Fruit fly (Drosophila melanogaster): ENCODE results near the gene Zip99C.

The Zip99C gene

dm6 chr3R:29894393-29894792, 25.7 kb upstream of the Zip99C start (continued):
- TF ChIP-seq z (GFP tag; IDR thresholded peaks at IDR 0.05) (no peak), CG3281 (GFP tag; optimal IDR thresholded peaks at IDR 0.05) (peak; percentile 77), sim (GFP tag; IDR thresholded peaks at IDR 0.05) (no peak), cato (GFP tag; optimal IDR thresholded peaks at IDR 0.05; ENCODE audit: borderline replicate concordance) (no peak), Hr3 (GFP tag; optimal IDR thresholded peaks at IDR 0.05) (peak; percentile 29), Rx (GFP tag; IDR thresholded peaks at IDR 0.05) (no peak), mam (GFP tag; optimal IDR thresholded peaks at IDR 0.05) (peak; percentile 51), her (GFP tag; optimal IDR thresholded peaks at IDR 0.05) (peak; percentile 45), NK7.1 (GFP tag; optimal IDR thresholded peaks at IDR 0.05) (peak; percentile 19), CG15601 (tag; optimal IDR thresholded peaks at IDR 0.05) (no peak), CG8290 (GFP tag; optimal IDR thresholded peaks at IDR 0.05) (no peak), CG8290 (tag; optimal IDR thresholded peaks at IDR 0.05) (peak in 1 of 2 experiments; percentile 72), CG8388 (GFP tag; optimal IDR thresholded peaks at IDR 0.05) (peak; percentile 23), bcd (GFP tag; optimal IDR thresholded peaks at IDR 0.05) (peak; percentile 67), HHEX (GFP tag; optimal IDR thresholded peaks at IDR 0.05) (peak; percentile 63), nom (GFP tag; optimal IDR thresholded peaks at IDR 0.05) (no peak), pfk (GFP tag; optimal IDR thresholded peaks at IDR 0.05) (no peak), CG11696 (GFP tag; IDR thresholded peaks at IDR 0.05) (0 out of 2 replicates have a peak, but pooled peaks have one; percentile 27), NC2α (GFP tag; optimal IDR thresholded peaks at IDR 0.05) (no peak), CG12071 (GFP tag; optimal IDR thresholded peaks at IDR 0.05) (peak; percentile 64), mirr (GFP tag; optimal IDR thresholded peaks at IDR 0.05) (peak; percentile 14), bigmax (GFP tag; optimal IDR thresholded peaks at IDR 0.05) (no peak), CG7745 (tag; optimal IDR thresholded peaks at IDR 0.05) (no peak), CG6813 (GFP tag; optimal IDR thresholded peaks at IDR 0.05) (peak; percentile 11), E2f2 (GFP tag; IDR thresholded peaks at IDR 0.05) (peak; percentile 30; the same call in 1 of the 2 replicates), ttk (GFP tag; IDR thresholded peaks at IDR 0.05) (peak; percentile 29; the same call in 1 of the 2 replicates), danr (GFP tag; IDR thresholded peaks at IDR 0.05) (peak; percentile 54; the same call in 1 of the 2 replicates), row (GFP tag; IDR thresholded peaks at IDR 0.05) (peak; percentile 59), H15 (GFP tag; IDR thresholded peaks at IDR 0.05) (peak; percentile 5; the same call in 1 of the 3 replicates), pzg (GFP tag; optimal IDR thresholded peaks at IDR 0.05) (no peak), Six4 (GFP tag; optimal IDR thresholded peaks at IDR 0.05) (peak; percentile 31), Dad (GFP tag; optimal IDR thresholded peaks at IDR 0.05) (peak; percentile 69), CG33557 (GFP tag; optimal IDR thresholded peaks at IDR 0.05) (no peak), al (GFP tag; IDR thresholded peaks at IDR 0.05) (peak; percentile 76), tio (GFP tag; optimal IDR thresholded peaks at IDR 0.05) (peak; percentile 24), zfh2 (GFP tag; optimal IDR thresholded peaks at IDR 0.05) (peak; percentile 44), CG10321 (GFP tag; IDR thresholded peaks at IDR 0.05) (no peak; the same call in 1 of the 2 replicates), pan (optimal IDR thresholded peaks at IDR 0.05) (no peak), pan (GFP tag; optimal IDR thresholded peaks at IDR 0.05 in 1 of 2, IDR thresholded peaks at IDR 0.05 in 1 of 2) (peak in 1 of 2 experiments; percentile 57), CG18764 (GFP tag; optimal IDR thresholded peaks at IDR 0.05) (no peak), CG31365 (tag; optimal IDR thresholded peaks at IDR 0.05) (peak; percentile 9), CG10462 (GFP tag; optimal IDR thresholded peaks at IDR 0.05) (no peak), CG1792 (GFP tag; optimal IDR thresholded peaks at IDR 0.05) (no peak), CG12219 (GFP tag; optimal IDR thresholded peaks at IDR 0.05) (peak; percentile 35), CG17802 (tag; optimal IDR thresholded peaks at IDR 0.05) (no peak), shn (GFP tag; optimal IDR thresholded peaks at IDR 0.05) (peak; percentile 32), CG2116 (GFP tag; optimal IDR thresholded peaks at IDR 0.05) (no peak), HmgD (GFP tag; optimal IDR thresholded peaks at IDR 0.05) (no peak), zen (tag; optimal IDR thresholded peaks at IDR 0.05) (no peak), slou (GFP tag; optimal IDR thresholded peaks at IDR 0.05) (peak; percentile 24), CG10979 (tag; optimal IDR thresholded peaks at IDR 0.05) (peak; percentile 18), CG4617 (GFP tag; optimal IDR thresholded peaks at IDR 0.05; ENCODE audit: borderline replicate concordance) (no peak)

All from whole organism, embryonic.